Fruit fly (Drosophila melanogaster) whole organism, embryonic: ENCODE data around the gene CG31808.

Experiments
- Bgb ChIP-seq: fragments of 200-800 bp; sonication (Bioruptor generic); IDR thresholded peaks from 2 replicates; pipeline ENCODE4 v1.3.6; 2022; ENCODE audit warnings: missing biosample characterization, missing genetic modification characterization; ENCODE audit not compliant: partially characterized antibody
- CG10147 ChIP-seq: fragments of 200-800 bp; sonication (Bioruptor generic); optimal IDR thresholded peaks from 2 replicates; lab custom pipeline; 2019; ENCODE audit warnings: missing biosample characterization, mild to moderate bottlenecking, missing genetic modification characterization, moderate library complexity
- CG1024 ChIP-seq: fragments of 200-800 bp; sonication (Bioruptor generic); IDR thresholded peaks from 2 replicates; pipeline ENCODE4 v1.3.6; 2022; ENCODE audit warnings: missing biosample characterization, missing genetic modification characterization
- CG10654 ChIP-seq: fragments of 200-800 bp; sonication (Bioruptor generic); optimal IDR thresholded peaks from 2 replicates; lab custom pipeline; 2016; ENCODE audit warnings: missing biosample characterization, missing genetic modification characterization
- CG10959 ChIP-seq: fragments of 200-800 bp; sonication (Bioruptor generic); IDR thresholded peaks from 2 replicates; pipeline ENCODE4 v1.3.6; 2022; ENCODE audit warnings: missing biosample characterization, missing genetic modification characterization
- CG1233 ChIP-seq: fragments of 200-800 bp; sonication (Bioruptor generic); optimal IDR thresholded peaks from 4 replicates; lab custom pipeline; 2018; ENCODE audit warnings: missing biosample characterization, mild to moderate bottlenecking, missing genetic modification characterization
- CG12769 ChIP-seq: fragments of 200-800 bp; sonication (Bioruptor generic); optimal IDR thresholded peaks from 2 replicates; lab custom pipeline; 2019; ENCODE audit warnings: missing biosample characterization, mild to moderate bottlenecking, missing genetic modification characterization, moderate library complexity
- CG13296 ChIP-seq: fragments of 200-800 bp; sonication (Bioruptor generic); optimal IDR thresholded peaks from 3 replicates; lab custom pipeline; 2018; ENCODE audit warnings: missing biosample characterization, mild to moderate bottlenecking, missing genetic modification characterization
- CG15601 ChIP-seq: fragments of 200-800 bp; sonication (Bioruptor generic); optimal IDR thresholded peaks from 3 replicates; lab custom pipeline; 2019; ENCODE audit warnings: missing biosample characterization, mild to moderate bottlenecking, missing genetic modification characterization, moderate library complexity
- CG17612 ChIP-seq: fragments of 200-800 bp; sonication (Bioruptor generic); IDR thresholded peaks from 2 replicates; pipeline ENCODE4 v1.3.6; 2022; ENCODE audit warnings: missing biosample characterization, missing genetic modification characterization
- CG2116 ChIP-seq: fragments of 200-800 bp; sonication (Bioruptor generic); optimal IDR thresholded peaks from 3 replicates; lab custom pipeline; 2018; ENCODE audit warnings: missing biosample characterization, mild to moderate bottlenecking, missing genetic modification characterization
- CG2129 ChIP-seq: fragments of 200-800 bp; sonication (Bioruptor generic); IDR thresholded peaks from 2 replicates; pipeline ENCODE4 v1.3.6; 2022; ENCODE audit warnings: missing biosample characterization, missing genetic modification characterization; ENCODE audit not compliant: partially characterized antibody
- CG32772 ChIP-seq: fragments of 200-800 bp; sonication (Bioruptor generic); IDR thresholded peaks from 2 replicates; pipeline ENCODE4 v1.3.6; 2022; ENCODE audit warnings: missing biosample characterization, missing genetic modification characterization
- CG3281 ChIP-seq: fragments of 200-800 bp; sonication (Bioruptor generic); optimal IDR thresholded peaks from 3 replicates; lab custom pipeline; 2017; ENCODE audit warnings: missing biosample characterization, mild to moderate bottlenecking, missing genetic modification characterization
- CG34224 ChIP-seq: fragments of 200-800 bp; sonication (Bioruptor generic); IDR thresholded peaks from 3 replicates; pipeline ENCODE4 v1.3.6; 2022; ENCODE audit warnings: missing biosample characterization, missing genetic modification characterization; ENCODE audit not compliant: partially characterized antibody
- CG4424 ChIP-seq: fragments of 200-800 bp; sonication (Bioruptor generic); optimal IDR thresholded peaks from 3 replicates; lab custom pipeline; 2016; ENCODE audit warnings: missing biosample characterization, missing genetic modification characterization
- CG4617 ChIP-seq: fragments of 200-800 bp; sonication (Bioruptor generic); optimal IDR thresholded peaks from 3 replicates; lab custom pipeline; 2016; ENCODE audit warnings: missing biosample characterization, missing genetic modification characterization, borderline replicate concordance
- CG5180 ChIP-seq: fragments of 200-800 bp; sonication (Bioruptor generic); optimal IDR thresholded peaks from 3 replicates; lab custom pipeline; 2017; ENCODE audit warnings: missing biosample characterization, missing genetic modification characterization, mild to moderate bottlenecking, moderate library complexity, missing genetic modification reagents
- CG5245 ChIP-seq: fragments of 200-800 bp; sonication (Bioruptor generic); optimal IDR thresholded peaks from 3 replicates; lab custom pipeline; 2016; ENCODE audit warnings: missing biosample characterization, missing genetic modification characterization
- CG7745 ChIP-seq: fragments of 200-800 bp; sonication (Bioruptor generic); optimal IDR thresholded peaks from 2 replicates; lab custom pipeline; 2018; ENCODE audit warnings: missing biosample characterization, mild to moderate bottlenecking, missing genetic modification characterization, moderate library complexity
- CG8388 ChIP-seq: fragments of 200-800 bp; sonication (Bioruptor generic); optimal IDR thresholded peaks from 2 replicates; lab custom pipeline; 2019; ENCODE audit warnings: missing biosample characterization, mild to moderate bottlenecking, missing genetic modification characterization, moderate library complexity
- CoRest ChIP-seq: fragments of 200-800 bp; sonication (Bioruptor generic); optimal IDR thresholded peaks from 3 replicates; lab custom pipeline; 2018; ENCODE audit warnings: missing biosample characterization, mild to moderate bottlenecking, missing genetic modification characterization, moderate library complexity
- Fer3 ChIP-seq: fragments of 200-800 bp; sonication (Bioruptor generic); optimal IDR thresholded peaks from 2 replicates; lab custom pipeline; 2018; ENCODE audit warnings: missing biosample characterization, mild to moderate bottlenecking, missing genetic modification characterization, moderate library complexity
- Gug ChIP-seq: fragments of 200-800 bp; sonication (Bioruptor generic); IDR thresholded peaks from 4 replicates; pipeline ENCODE4 v1.3.6; 2022; ENCODE audit warnings: missing biosample characterization, missing genetic modification characterization
- HmgZ ChIP-seq: fragments of 200-800 bp; sonication (Bioruptor generic); optimal IDR thresholded peaks from 2 replicates; lab custom pipeline; 2018; ENCODE audit warnings: missing biosample characterization, mild to moderate bottlenecking, missing genetic modification characterization
- Hr51 ChIP-seq, 2 experiments: fragments of 200-800 bp; sonication (Bioruptor generic); optimal IDR thresholded peaks; 2 replicates in 1 of 2; 3 replicates in 1 of 2; lab custom pipeline; 2016 to 2018; ENCODE audit warnings: missing biosample characterization in 2 of 2, missing genetic modification characterization in 2 of 2, mild to moderate bottlenecking in 1 of 2, moderate library complexity in 1 of 2
- NC2α ChIP-seq: fragments of 200-800 bp; sonication (Bioruptor generic); optimal IDR thresholded peaks from 2 replicates; lab custom pipeline; 2016; ENCODE audit warnings: missing biosample characterization, missing genetic modification characterization
- NFAT ChIP-seq: fragments of 200-800 bp; sonication (Bioruptor generic); IDR thresholded peaks from 2 replicates; pipeline ENCODE4 v1.3.6; 2022; ENCODE audit warnings: missing biosample characterization, missing genetic modification characterization
- Sry-δ ChIP-seq: fragments of 200-800 bp; sonication (Bioruptor generic); optimal IDR thresholded peaks from 2 replicates; lab custom pipeline; 2016; ENCODE audit warnings: missing biosample characterization, missing genetic modification characterization
- Stat92E ChIP-seq, 3 experiments: fragments of >200 bp in 2 of 3; fragments of 200-800 bp in 1 of 3; sonication (Bioruptor generic) in 1 of 3; optimal IDR thresholded peaks; 2 replicates each; lab custom pipeline; 2017 to 2019; ENCODE audit warnings: missing biosample characterization in 3 of 3, missing genetic modification characterization in 3 of 3, mild to moderate bottlenecking in 1 of 3, moderate library complexity in 1 of 3
- corto ChIP-seq: fragments of 200-800 bp; sonication (Bioruptor generic); optimal IDR thresholded peaks from 2 replicates; lab custom pipeline; 2016; ENCODE audit warnings: missing biosample characterization, mild to moderate bottlenecking, missing genetic modification characterization, moderate library complexity
- croc ChIP-seq: fragments of 200-800 bp; sonication (Bioruptor generic); conservative IDR thresholded peaks from 3 replicates; pipeline ENCODE4 v1.3.6; 2022; ENCODE audit warnings: missing biosample characterization, missing genetic modification characterization
- cwo ChIP-seq: fragments of 200-800 bp; sonication (Bioruptor generic); optimal IDR thresholded peaks from 3 replicates; lab custom pipeline; 2017; ENCODE audit warnings: missing biosample characterization, missing genetic modification characterization, mild to moderate bottlenecking, moderate library complexity, missing genetic modification reagents
- ems ChIP-seq: fragments of 200-800 bp; sonication (Bioruptor generic); optimal IDR thresholded peaks from 3 replicates; lab custom pipeline; 2016; ENCODE audit warnings: missing biosample characterization, missing genetic modification characterization
- luna ChIP-seq: fragments of 200-800 bp; sonication (Bioruptor generic); optimal IDR thresholded peaks from 2 replicates; lab custom pipeline; 2016; ENCODE audit warnings: missing biosample characterization, missing genetic modification characterization
- oc ChIP-seq: fragments of 200-800 bp; sonication (Bioruptor generic); optimal IDR thresholded peaks from 2 replicates; lab custom pipeline; 2018; ENCODE audit warnings: missing biosample characterization, mild to moderate bottlenecking, missing genetic modification characterization, moderate library complexity
- onecut ChIP-seq: fragments of 200-800 bp; sonication (Bioruptor generic); IDR thresholded peaks from 2 replicates; pipeline ENCODE4 v1.3.6; 2022; ENCODE audit warnings: missing biosample characterization, missing genetic modification characterization
- pnt ChIP-seq: fragments of 200-800 bp; sonication (Bioruptor generic); optimal IDR thresholded peaks from 3 replicates; lab custom pipeline; 2016; ENCODE audit warnings: missing biosample characterization, missing genetic modification characterization
- seq ChIP-seq: fragments of 200-800 bp; sonication (Bioruptor generic); IDR thresholded peaks from 2 replicates; pipeline ENCODE4 v1.3.6; 2022; ENCODE audit warnings: missing biosample characterization, missing genetic modification characterization
- shn ChIP-seq: fragments of 200-800 bp; sonication (Bioruptor generic); optimal IDR thresholded peaks from 3 replicates; lab custom pipeline; 2016; ENCODE audit warnings: missing biosample characterization, missing genetic modification characterization
- sisA ChIP-seq: fragments of 200-800 bp; sonication (Bioruptor generic); IDR thresholded peaks from 2 replicates; pipeline ENCODE4 v1.3.6; 2022; ENCODE audit warnings: missing biosample characterization, missing genetic modification characterization
- sna ChIP-seq: fragments of 200-800 bp; sonication (Bioruptor generic); IDR thresholded peaks from 2 replicates; pipeline ENCODE4 v1.3.6; 2022; ENCODE audit warnings: missing biosample characterization, missing genetic modification characterization; ENCODE audit not compliant: partially characterized antibody
- sr ChIP-seq: fragments of 200-800 bp; sonication (Bioruptor generic); IDR thresholded peaks from 3 replicates; pipeline ENCODE4 v1.3.6; 2022; ENCODE audit warnings: missing biosample characterization, missing genetic modification characterization
- trem ChIP-seq: fragments of 200-800 bp; optimal IDR thresholded peaks from 3 replicates; lab custom pipeline; 2019; ENCODE audit warnings: missing biosample characterization, mild to moderate bottlenecking, missing genetic modification characterization, moderate library complexity
- zf30C ChIP-seq: fragments of 200-800 bp; sonication (Bioruptor generic); optimal IDR thresholded peaks from 3 replicates; lab custom pipeline; 2018; ENCODE audit warnings: missing biosample characterization, mild to moderate bottlenecking, missing genetic modification characterization

Gene CG31808

dm6 chr2L:16684908-16685611 lies 30.9 kb downstream of the CG31808 start (continued):
- peak; percentile 2 for TF ChIP-seq CG2116 (GFP tag; lab: Kevin White, UChicago)
- TF ChIP-seq CG8388, result peak; percentile 40
- TF ChIP-seq sr (GFP tag; lab: Robert Waterston, UW), result no peak
- no peak for TF ChIP-seq CG2129 (GFP tag; lab: Robert Waterston, UW)
- TF ChIP-seq CG5180 (GFP tag; lab: Kevin White, UChicago), result peak; percentile 56
- no peak; the same call in 2 of the 3 replicates for TF ChIP-seq CG34224 (GFP tag; lab: Robert Waterston, UW)
- peak; percentile 65 for TF ChIP-seq CG3281
- TF ChIP-seq CG7745 (tag; lab: Kevin White, UChicago), result no peak
- TF ChIP-seq zf30C (GFP tag; lab: Kevin White, UChicago), result no peak
- no peak for TF ChIP-seq CG12769 (tag; lab: Kevin White, UChicago)
- no peak for TF ChIP-seq Stat92E (GFP tag; optimal IDR thresholded peaks at IDR 0.05; lab: Kevin White, UChicago)
- no peak for TF ChIP-seq Sry-δ
- no peak for TF ChIP-seq shn
- no peak for TF ChIP-seq HmgZ
- TF ChIP-seq luna (GFP tag; lab: Kevin White, UChicago), result no peak

DNA sequence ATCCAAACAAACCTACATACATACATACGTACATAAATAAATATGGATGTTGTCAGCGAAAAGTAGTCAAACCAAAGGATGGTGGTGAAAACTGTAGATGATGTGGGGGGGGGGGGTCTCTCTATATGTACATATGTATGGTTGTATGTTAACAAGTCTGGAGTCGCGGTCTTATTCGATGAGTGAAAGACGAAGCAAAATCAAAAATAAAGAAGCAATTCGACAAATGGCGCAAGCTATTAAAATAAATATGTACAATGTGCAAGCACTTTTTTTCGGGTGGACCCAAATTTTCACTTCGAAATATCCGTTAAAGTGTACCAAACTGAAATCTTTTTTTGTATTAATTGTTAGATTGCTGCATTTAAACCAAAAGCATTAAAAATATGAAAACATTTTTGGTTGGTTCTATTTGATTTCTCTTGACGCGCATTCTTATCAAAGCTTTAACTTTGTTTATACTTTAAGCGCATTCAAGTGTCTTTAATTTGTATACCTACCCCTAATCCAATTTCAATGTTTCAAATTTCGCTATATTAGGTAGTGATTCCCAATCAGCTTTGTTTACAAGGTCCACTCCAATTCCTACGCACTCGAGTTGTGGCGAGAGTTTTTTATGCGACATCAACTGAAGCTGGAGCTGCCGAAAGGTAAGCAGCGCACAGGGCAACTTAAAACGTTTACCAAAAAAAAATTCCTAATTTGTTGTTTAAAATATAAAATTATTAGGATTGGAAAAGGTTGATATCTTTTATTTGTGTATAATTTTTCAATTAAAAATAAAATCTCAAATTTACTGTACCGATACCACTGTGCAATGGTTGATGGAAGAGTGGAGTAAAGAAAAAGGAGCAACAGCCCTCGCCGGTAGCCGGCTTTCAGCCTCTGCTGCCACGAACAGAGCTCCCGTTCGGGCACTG lies 31.8 kb downstream of the CG31808 start, which contains the start of gene CG31807:
CG31807 (minus strand) TSS at position 51 of the 920 bp plus-strand sequence.
- TF ChIP-seq CG15601 (tag; lab: Kevin White, UChicago) (peak; percentile 55), Bgb (GFP tag; lab: Robert Waterston, UW) (no peak), onecut (peak; percentile 43), CG4617 (GFP tag; lab: Kevin White, UChicago) (peak; percentile 9), NFAT (GFP tag; lab: Robert Waterston, UW) (0 out of 2 replicates have a peak, but pooled peaks have one; percentile 14), sisA (GFP tag; lab: Robert Waterston, UW) (peak; percentile 41), seq (GFP tag; lab: Robert Waterston, UW) (peak; percentile 69), sna (GFP tag; lab: Robert Waterston, UW) (no peak), CG17612 (GFP tag; lab: Robert Waterston, UW) (0 out of 2 replicates have a peak, but pooled peaks have one; percentile 36), CG1233 (GFP tag; lab: Kevin White, UChicago) (peak; percentile 57), CG32772 (GFP tag; lab: Robert Waterston, UW) (0 out of 2 replicates have a peak, but pooled peaks have one; percentile 6), trem (tag; lab: Kevin White, UChicago) (peak; percentile 35), oc (tag; lab: Kevin White, UChicago) (peak; percentile 65), pnt (peak; percentile 5), NC2α (peak; percentile 17), CG10959 (GFP tag; lab: Robert Waterston, UW) (no peak), CG10654 (GFP tag; lab: Kevin White, UChicago) (no peak), ems (peak; percentile 42), Hr51 (GFP tag; optimal IDR thresholded peaks at IDR 0.05; lab: Kevin White, UChicago) (peak; percentile 24 to 90), CG5245 (GFP tag; lab: Kevin White, UChicago) (no peak), cwo (GFP tag; lab: Kevin White, UChicago) (peak; percentile 62), CG10147 (GFP tag; lab: Kevin White, UChicago) (peak; percentile 82), CG13296 (GFP tag; lab: Kevin White, UChicago) (peak; percentile 77), shn (peak; percentile 75), CoRest (peak; percentile 63), CG4424 (GFP tag; lab: Kevin White, UChicago) (peak; percentile 33), croc (GFP tag; lab: Robert Waterston, UW) (no peak), corto (GFP tag; lab: Kevin White, UChicago) (peak; percentile 84), Fer3 (tag; lab: Kevin White, UChicago) (peak; percentile 66), CG1024 (GFP tag; lab: Robert Waterston, UW) (no peak), Gug (GFP tag; lab: Robert Waterston, UW) (peak; percentile 17; the same call in 1 of the 4 replicates)
